Fruit fly (Drosophila melanogaster): ENCODE measurements around the gene VhaPPA1-2.

VhaPPA1-2 gene

DNA sequence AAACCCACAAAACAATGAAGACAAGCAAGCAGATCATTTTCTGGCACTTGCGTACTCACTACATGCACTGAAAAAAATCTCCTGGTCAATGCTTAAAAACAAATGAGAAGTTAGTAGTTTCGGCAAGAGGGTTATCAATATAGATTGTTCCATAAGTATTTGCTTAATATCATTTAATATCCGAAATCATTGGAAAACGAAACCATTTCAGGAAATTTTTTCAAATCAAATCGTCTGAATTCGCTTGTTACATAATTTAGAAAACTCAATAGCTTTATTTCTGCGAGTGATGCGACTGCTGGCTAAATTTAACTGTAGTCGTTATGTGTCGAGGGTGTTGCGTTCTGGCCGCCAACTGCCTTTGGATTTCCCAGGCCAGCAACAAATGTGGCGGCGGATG is 21.9 kb downstream of the VhaPPA1-2 start:
- TF ChIP-seq CG17801 (GFP tag; optimal IDR thresholded peaks at IDR 0.05; ENCODE audit: partially characterized antibody), result no peak

DNA sequence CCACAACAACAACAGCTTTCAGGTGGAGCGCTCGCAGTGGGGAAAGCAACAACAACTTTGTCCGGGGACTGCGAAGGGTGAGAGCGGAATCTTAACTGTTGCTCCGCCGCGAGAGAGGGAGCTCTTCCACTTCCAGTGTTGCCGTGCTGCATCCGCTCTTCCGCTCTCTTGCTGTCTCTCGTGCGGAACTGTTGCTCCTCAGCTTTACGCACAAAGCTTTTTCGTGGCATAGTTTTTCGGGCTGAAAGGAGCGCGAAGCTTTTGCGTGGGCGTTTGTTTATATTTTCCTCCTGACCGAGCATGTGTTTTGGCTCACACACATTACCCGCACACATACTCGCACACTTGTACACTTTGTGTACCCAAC is 24.1 kb downstream of the VhaPPA1-2 start:
- no peak for TF ChIP-seq CG17801 (GFP tag; optimal IDR thresholded peaks at IDR 0.05; ENCODE audit: partially characterized antibody)

DNA sequence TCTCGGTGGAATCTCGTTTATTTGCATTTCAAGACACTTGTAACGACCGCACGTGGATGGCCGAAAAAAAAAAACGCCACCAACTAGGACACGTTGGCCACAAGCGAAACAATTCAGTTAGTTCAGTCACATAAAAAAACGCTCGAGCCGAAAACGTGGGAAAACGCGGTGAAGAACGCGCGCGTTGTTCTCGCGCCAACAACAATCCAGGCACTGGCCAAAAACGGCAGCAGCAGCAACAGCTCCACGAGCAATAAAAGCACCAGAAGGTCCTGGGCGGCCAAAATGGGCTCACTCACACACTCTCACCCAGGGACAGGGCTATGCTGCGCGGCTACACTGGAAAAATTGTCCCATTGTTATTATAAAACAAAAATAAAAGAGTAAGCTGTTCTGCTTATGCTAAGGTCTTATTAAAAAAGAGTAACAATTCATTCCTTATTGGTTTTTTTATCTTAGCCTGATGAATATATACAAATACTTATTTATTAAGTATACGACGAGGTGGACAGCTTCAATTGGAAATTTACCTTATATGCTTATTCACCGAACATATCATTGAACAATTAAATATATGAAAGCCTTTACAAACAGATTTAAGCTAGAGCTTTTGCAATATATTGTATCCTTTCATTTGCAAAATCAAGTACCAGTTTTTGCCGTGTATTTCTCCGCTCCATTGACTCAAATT is 24.7 kb downstream of the VhaPPA1-2 start, which contains the start of gene btsz:
TSS of gene btsz (minus strand) at position 215 of the 691 bp plus-strand sequence.
- no peak for TF ChIP-seq CG17801 (GFP tag; optimal IDR thresholded peaks at IDR 0.05; ENCODE audit: partially characterized antibody)

DNA sequence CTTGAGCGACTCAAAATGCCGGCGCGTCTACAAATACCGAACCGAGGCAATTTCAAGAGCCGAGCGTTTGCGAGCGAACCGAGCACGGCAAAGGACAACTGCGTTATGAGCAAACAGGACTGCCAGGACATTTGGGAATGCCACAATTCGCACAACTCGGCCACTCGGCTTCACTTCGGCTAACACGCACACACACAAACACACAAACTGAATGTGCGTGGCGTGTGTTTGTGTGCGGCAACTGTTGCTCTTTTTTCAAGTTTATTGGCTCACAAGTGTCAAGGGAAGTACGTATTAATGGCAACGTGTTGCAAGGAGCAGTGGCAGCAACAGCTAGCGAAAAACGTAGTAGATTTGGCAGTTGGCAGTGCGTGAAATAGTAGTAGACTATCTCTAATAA is 26.7 kb downstream of the VhaPPA1-2 start:
- no peak for TF ChIP-seq CG17801 (GFP tag; optimal IDR thresholded peaks at IDR 0.05; ENCODE audit: partially characterized antibody)

DNA sequence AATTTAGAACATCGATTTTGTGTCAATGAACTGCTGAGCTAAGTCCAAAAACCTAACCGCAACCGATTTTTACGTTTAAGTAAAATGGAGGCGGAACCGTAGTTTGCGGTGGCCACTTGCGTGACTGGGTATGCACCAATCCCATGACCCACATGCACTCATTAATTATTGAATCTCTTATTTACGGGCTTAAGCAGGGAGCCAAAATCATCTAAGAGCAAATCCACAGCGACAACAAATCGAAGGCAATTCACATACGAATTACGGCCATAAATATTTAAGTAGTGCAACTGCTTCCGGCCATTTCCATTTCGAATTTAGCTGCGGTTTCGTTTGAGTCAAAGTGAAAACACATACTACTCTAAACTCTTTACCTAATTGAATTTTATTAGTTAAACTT is 35.3 kb downstream of the VhaPPA1-2 start:
- TF ChIP-seq CG17801 (GFP tag; optimal IDR thresholded peaks at IDR 0.05; ENCODE audit: partially characterized antibody), result no peak

DNA sequence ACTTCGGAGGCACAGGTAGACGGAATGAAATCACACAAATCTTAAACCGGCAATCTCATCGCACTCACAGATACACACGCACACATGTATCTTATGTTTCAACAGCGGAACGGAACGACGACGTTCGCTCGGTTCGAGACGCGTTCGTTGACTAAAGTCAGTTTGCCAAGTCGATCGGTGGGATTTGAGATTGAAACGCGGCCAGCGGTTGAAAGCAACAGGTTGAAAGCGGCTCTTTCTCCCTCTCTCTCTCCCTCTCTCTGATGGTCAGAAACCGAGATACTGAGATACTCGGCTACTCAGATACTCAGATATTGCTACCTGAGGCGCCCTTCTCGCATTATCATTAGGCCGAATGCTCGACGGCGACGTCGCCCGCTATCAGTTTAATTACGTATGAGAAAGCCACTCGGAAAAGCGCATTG is 46.3 kb downstream of the VhaPPA1-2 start:
- peak; percentile 53 for TF ChIP-seq CG17801 (GFP tag; optimal IDR thresholded peaks at IDR 0.05; ENCODE audit: partially characterized antibody)

DNA sequence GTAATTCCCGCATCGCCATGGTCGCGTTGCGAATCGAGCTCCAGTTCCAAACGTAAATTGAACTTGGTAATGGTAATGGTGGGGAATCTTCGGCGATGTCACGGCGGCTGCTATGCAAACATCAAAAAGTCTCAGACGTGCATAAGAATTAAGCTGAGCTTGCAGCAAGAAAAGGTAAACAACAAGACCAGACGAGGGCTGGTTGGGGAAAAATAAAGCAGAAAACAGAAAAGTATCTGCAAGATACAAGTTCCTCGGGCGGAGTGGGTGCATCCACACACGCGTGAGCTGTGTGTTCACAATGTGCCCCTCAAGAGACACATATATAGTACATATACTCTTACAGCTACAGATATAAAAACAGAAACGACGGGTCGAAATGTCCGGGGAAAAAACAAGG is 47.5 kb downstream of the VhaPPA1-2 start:
- no peak for TF ChIP-seq CG17801 (GFP tag; optimal IDR thresholded peaks at IDR 0.05; ENCODE audit: partially characterized antibody)
